Worm (Caenorhabditis elegans): Measurements from ENCODE around the gene T28D6.4.
A peak's percentile ranks its signal among the peaks of the same experiment; 100 is the strongest.

T28D6.4 gene

ce11 chrIII:11378450-11378849, 18.2 kb downstream of the T28D6.4 start (continued):
- TF ChIP-seq lin-13 (GFP tag; optimal IDR thresholded peaks at IDR 0.05), result no peak
- TF ChIP-seq mab-9 (GFP tag; IDR thresholded peaks at IDR 0.05), result no peak
- no peak for TF ChIP-seq nhr-237 (tag; optimal IDR thresholded peaks at IDR 0.05)
- TF ChIP-seq tbx-2 (tag; optimal IDR thresholded peaks at IDR 0.05), result no peak

- TF ChIP-seq xbp-1 (tag; optimal IDR thresholded peaks at IDR 0.05), result no peak
- peak; percentile 27 for TF ChIP-seq blmp-1 (tag; optimal IDR thresholded peaks at IDR 0.05)
Measured at ce11 chrIII:11378910-11379309, 18.7 kb downstream of the T28D6.4 start.

ce11 chrIII:11380555-11380954, 20.3 kb downstream of the T28D6.4 start:
- no peak for TF ChIP-seq ama-1 (optimal IDR thresholded peaks at IDR 0.05)
- no peak for TF ChIP-seq unc-98 (GFP tag; IDR thresholded peaks at IDR 0.05)
- peak; percentile 34 for TF ChIP-seq nhr-71 (tag; optimal IDR thresholded peaks at IDR 0.05)
- TF ChIP-seq sup-37 (GFP tag; optimal IDR thresholded peaks at IDR 0.05), result no peak
- TF ChIP-seq egl-27 (tag; optimal IDR thresholded peaks at IDR 0.05), result no peak
- peak; percentile 17 for TF ChIP-seq ztf-4 (tag; optimal IDR thresholded peaks at IDR 0.05)
- TF ChIP-seq egl-13 (tag; optimal IDR thresholded peaks at IDR 0.05), result no peak
- no peak for TF ChIP-seq fkh-4 (tag; optimal IDR thresholded peaks at IDR 0.05; ENCODE audit: borderline replicate concordance)
- TF ChIP-seq aha-1 (tag; optimal IDR thresholded peaks at IDR 0.05), result no peak
- TF ChIP-seq ces-1 (GFP tag; optimal IDR thresholded peaks at IDR 0.05), result no peak
- no peak for TF ChIP-seq nhr-90 (tag; optimal IDR thresholded peaks at IDR 0.05; ENCODE audit: poor library complexity)
- no peak for TF ChIP-seq nhr-12 (tag; optimal IDR thresholded peaks at IDR 0.05)
- peak in 1 of 2 experiments; percentile 15 for TF ChIP-seq lin-35 (GFP tag; optimal IDR thresholded peaks at IDR 0.05)
- peak in 1 of 2 experiments; percentile 15 for TF ChIP-seq mdl-1 (tag; optimal IDR thresholded peaks at IDR 0.05)
- no peak for TF ChIP-seq lin-13 (GFP tag; optimal IDR thresholded peaks at IDR 0.05)
- no peak for TF ChIP-seq dsc-1 (tag; optimal IDR thresholded peaks at IDR 0.05)
- TF ChIP-seq blmp-1 (tag; optimal IDR thresholded peaks at IDR 0.05), result peak; percentile 70
- TF ChIP-seq nhr-19 (GFP tag; conservative IDR thresholded peaks at IDR 0.05), result 0 out of 2 replicates have a peak, but pooled peaks have one; percentile 4
- peak in 1 of 3 experiments; percentile 17 for TF ChIP-seq dpl-1 (GFP tag; optimal IDR thresholded peaks at IDR 0.05)
- TF ChIP-seq vab-15 (tag; optimal IDR thresholded peaks at IDR 0.05), result no peak
- peak; percentile 37 for TF ChIP-seq mep-1 (tag; optimal IDR thresholded peaks at IDR 0.05)
- no peak for TF ChIP-seq ceh-90 (tag; optimal IDR thresholded peaks at IDR 0.05)
- TF ChIP-seq nhr-47 (tag; optimal IDR thresholded peaks at IDR 0.05), result peak; percentile 24
- peak; percentile 18 to 26 for TF ChIP-seq lsy-2 (tag; optimal IDR thresholded peaks at IDR 0.05)
- TF ChIP-seq sptf-1 (tag; optimal IDR thresholded peaks at IDR 0.05), result no peak
- TF ChIP-seq Y116A8C.19 (tag; optimal IDR thresholded peaks at IDR 0.05; ENCODE audit: borderline replicate concordance), result no peak
- no peak for TF ChIP-seq C04F5.9 (tag; optimal IDR thresholded peaks at IDR 0.05)
- TF ChIP-seq unc-30 (tag; optimal IDR thresholded peaks at IDR 0.05), result no peak
- no peak for TF ChIP-seq tbx-2 (tag; optimal IDR thresholded peaks at IDR 0.05)
- peak; percentile 53 for TF ChIP-seq snu-23 (GFP tag; optimal IDR thresholded peaks at IDR 0.05)
- peak in 2 of 6 experiments; percentile 19 to 28 for TF ChIP-seq elt-3 (tag; optimal IDR thresholded peaks at IDR 0.05)
- no peak for TF ChIP-seq rnt-1 (tag; optimal IDR thresholded peaks at IDR 0.05)
- TF ChIP-seq xbp-1 (tag; optimal IDR thresholded peaks at IDR 0.05), result peak; percentile 18
- TF ChIP-seq fkh-10 (GFP tag; optimal IDR thresholded peaks at IDR 0.05), result no peak
- peak; percentile 5 for TF ChIP-seq nhr-20 (tag; optimal IDR thresholded peaks at IDR 0.05)
- TF ChIP-seq efl-1 (optimal IDR thresholded peaks at IDR 0.05), result peak; percentile 7 to 29
- no peak for TF ChIP-seq efl-1 (GFP tag; optimal IDR thresholded peaks at IDR 0.05 in 1 of 2)
- TF ChIP-seq ceh-82 (tag; optimal IDR thresholded peaks at IDR 0.05), result peak in 1 of 3 experiments; percentile 40

Data from whole organism, L1 larva.